Fruit fly (Drosophila melanogaster): Measurements from ENCODE around the gene TM9SF2.
A peak's percentile ranks its signal among the peaks of the same experiment; 100 is the strongest.

TM9SF2 gene

dm6 chr2L:20758188-20758846 lies 24.2 kb upstream of the TM9SF2 start (continued):
- TF ChIP-seq slou (GFP tag; optimal IDR thresholded peaks at IDR 0.05) = no peak
- TF ChIP-seq NfI (GFP tag; optimal IDR thresholded peaks at IDR 0.05) = no peak
- TF ChIP-seq CG11398 (GFP tag; optimal IDR thresholded peaks at IDR 0.05) = peak; percentile 21
- no peak for TF ChIP-seq Opbp (GFP tag; IDR thresholded peaks at IDR 0.05; ENCODE audit: partially characterized antibody)
- no peak for TF ChIP-seq luna (GFP tag; optimal IDR thresholded peaks at IDR 0.05)
- TF ChIP-seq pan (optimal IDR thresholded peaks at IDR 0.05) = no peak
- no peak for TF ChIP-seq pan (GFP tag; optimal IDR thresholded peaks at IDR 0.05 in 1 of 2, IDR thresholded peaks at IDR 0.05 in 1 of 2)
- TF ChIP-seq Aef1 (GFP tag; IDR thresholded peaks at IDR 0.05) = no peak
- TF ChIP-seq CG12071 (GFP tag; optimal IDR thresholded peaks at IDR 0.05) = no peak
- no peak for TF ChIP-seq CG14860 (GFP tag; IDR thresholded peaks at IDR 0.05; ENCODE audit: partially characterized antibody)
- peak; percentile 32 for TF ChIP-seq her (GFP tag; optimal IDR thresholded peaks at IDR 0.05)
- no peak for TF ChIP-seq CG6175 (GFP tag; IDR thresholded peaks at IDR 0.05)
- TF ChIP-seq eve (GFP tag; optimal IDR thresholded peaks at IDR 0.05) = no peak
- TF ChIP-seq CG6272 (GFP tag; IDR thresholded peaks at IDR 0.05) = no peak
- no peak for TF ChIP-seq MBD-R2 (GFP tag; IDR thresholded peaks at IDR 0.05)
- no peak for TF ChIP-seq lola (GFP tag; optimal IDR thresholded peaks at IDR 0.05)
- no peak for TF ChIP-seq salm (tag; optimal IDR thresholded peaks at IDR 0.05)
- TF ChIP-seq NFAT (GFP tag; IDR thresholded peaks at IDR 0.05) = no peak
- TF ChIP-seq en (GFP tag; optimal IDR thresholded peaks at IDR 0.05) = no peak
- TF ChIP-seq odd (GFP tag; optimal IDR thresholded peaks at IDR 0.05) = no peak
- TF ChIP-seq CG8388 (GFP tag; optimal IDR thresholded peaks at IDR 0.05) = no peak
- TF ChIP-seq CG16815 (GFP tag; optimal IDR thresholded peaks at IDR 0.05) = no peak
- no peak for TF ChIP-seq Antp (GFP tag; optimal IDR thresholded peaks at IDR 0.05)
- TF ChIP-seq Spps (tag; optimal IDR thresholded peaks at IDR 0.05) = no peak
- TF ChIP-seq Dbx (GFP tag; IDR thresholded peaks at IDR 0.05) = no peak
- TF ChIP-seq CG34376 (GFP tag; optimal IDR thresholded peaks at IDR 0.05) = peak; percentile 38
- TF ChIP-seq Jarid2 (GFP tag; optimal IDR thresholded peaks at IDR 0.05) = peak; percentile 46
- no peak for TF ChIP-seq Poxn (GFP tag; IDR thresholded peaks at IDR 0.05)
- no peak for TF ChIP-seq Camta (GFP tag; optimal IDR thresholded peaks at IDR 0.05)
- no peak for TF ChIP-seq CG2678 (tag; optimal IDR thresholded peaks at IDR 0.05)
- no peak for TF ChIP-seq tio (GFP tag; optimal IDR thresholded peaks at IDR 0.05)
- no peak for TF ChIP-seq Oaz (GFP tag; IDR thresholded peaks at IDR 0.05)
- TF ChIP-seq seq (GFP tag; IDR thresholded peaks at IDR 0.05) = no peak; the same call in 1 of the 2 replicates
- no peak for TF ChIP-seq gem (tag; optimal IDR thresholded peaks at IDR 0.05)
- no peak for TF ChIP-seq CG11085 (GFP tag; IDR thresholded peaks at IDR 0.05)
- TF ChIP-seq CG12659 (GFP tag; optimal IDR thresholded peaks at IDR 0.05) = peak; percentile 29
- no peak for TF ChIP-seq CG14965 (GFP tag; optimal IDR thresholded peaks at IDR 0.05; ENCODE audit: borderline replicate concordance)
- no peak for TF ChIP-seq tll (GFP tag; optimal IDR thresholded peaks at IDR 0.05)
- TF ChIP-seq lov (optimal IDR thresholded peaks at IDR 0.05) = no peak
- TF ChIP-seq lov (GFP tag; IDR thresholded peaks at IDR 0.05) = no peak
- TF ChIP-seq CG11696 (GFP tag; IDR thresholded peaks at IDR 0.05) = no peak
- no peak for TF ChIP-seq jigr1 (GFP tag; IDR thresholded peaks at IDR 0.05)
- no peak for TF ChIP-seq bab2 (GFP tag; optimal IDR thresholded peaks at IDR 0.05)
- TF ChIP-seq CG6854 (GFP tag; optimal IDR thresholded peaks at IDR 0.05) = no peak
- TF ChIP-seq peb (GFP tag; IDR thresholded peaks at IDR 0.05) = no peak
- TF ChIP-seq Abd-B (GFP tag; optimal IDR thresholded peaks at IDR 0.05) = no peak
- no peak for TF ChIP-seq trh (GFP tag; optimal IDR thresholded peaks at IDR 0.05)
- no peak for TF ChIP-seq Hsf (GFP tag; optimal IDR thresholded peaks at IDR 0.05)
- no peak for TF ChIP-seq da (GFP tag; optimal IDR thresholded peaks at IDR 0.05)
- no peak for TF ChIP-seq CG7357 (GFP tag; IDR thresholded peaks at IDR 0.05)
- no peak for TF ChIP-seq CG7839 (tag; optimal IDR thresholded peaks at IDR 0.05)
